1 fruit fly cellular context compared by ENCODE assay signal in the genomic region with DNA sequence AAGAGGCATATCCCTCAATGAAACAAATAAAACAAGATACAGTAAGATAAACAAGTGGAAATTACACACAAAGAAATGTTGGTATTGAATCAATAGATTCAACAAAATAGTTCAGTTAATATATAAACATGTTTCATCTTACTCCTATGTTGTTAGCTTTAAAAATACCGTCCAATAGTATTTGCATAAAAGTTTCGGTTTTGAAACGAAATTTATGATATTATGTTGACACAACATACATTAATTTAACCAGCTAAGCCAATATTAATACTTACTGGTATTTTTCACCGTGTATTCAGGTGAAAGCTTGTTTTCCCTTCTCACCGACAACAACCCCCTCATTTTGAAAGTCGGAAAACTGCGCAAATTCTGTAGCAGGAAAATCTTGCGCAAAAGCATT.
TF ChIP-seq lines count a peak whose summit lies in the region.

No protein-coding gene starts in this region.

TF ChIP-seq in whole organism, embryonic, 481 proteins besides CTCF, POLR2A, EP300 and RAD21 (continued from another document and continues in another):
- TF ChIP-seq CG4424 (GFP tag; optimal IDR thresholded peaks at IDR 0.05; lab: Kevin White, UChicago), result peak; percentile 57
- TF ChIP-seq CG11247 (GFP tag; IDR thresholded peaks at IDR 0.05; lab: Robert Waterston, UW), result no peak
- peak; percentile 46 for TF ChIP-seq Nf-YB (GFP tag; optimal IDR thresholded peaks at IDR 0.05; lab: Kevin White, UChicago)
- no peak for TF ChIP-seq HmgD (GFP tag; optimal IDR thresholded peaks at IDR 0.05; lab: Kevin White, UChicago)
- no peak for TF ChIP-seq CG6654 (GFP tag; optimal IDR thresholded peaks at IDR 0.05; lab: Kevin White, UChicago)
- TF ChIP-seq HLH4C (GFP tag; IDR thresholded peaks at IDR 0.05; lab: Robert Waterston, UW; ENCODE audit: partially characterized antibody), result no peak
- peak; percentile 41 for TF ChIP-seq mam (GFP tag; optimal IDR thresholded peaks at IDR 0.05; lab: Kevin White, UChicago)
- no peak for TF ChIP-seq gcm2 (GFP tag; optimal IDR thresholded peaks at IDR 0.05; lab: Kevin White, UChicago)
- peak; percentile 27 for TF ChIP-seq pnt (GFP tag; optimal IDR thresholded peaks at IDR 0.05; lab: Kevin White, UChicago)
- TF ChIP-seq CG42726 (GFP tag; IDR thresholded peaks at IDR 0.05; lab: Robert Waterston, UW; ENCODE audit: partially characterized antibody), result no peak
- peak; percentile 75 for TF ChIP-seq CG1603 (tag; optimal IDR thresholded peaks at IDR 0.05; lab: Kevin White, UChicago)
- peak; percentile 29 for TF ChIP-seq shn (GFP tag; optimal IDR thresholded peaks at IDR 0.05; lab: Kevin White, UChicago)
- peak; percentile 63 for TF ChIP-seq CG10979 (tag; optimal IDR thresholded peaks at IDR 0.05; lab: Kevin White, UChicago)
- no peak for TF ChIP-seq Hmx (GFP tag; optimal IDR thresholded peaks at IDR 0.05; lab: Kevin White, UChicago)
- no peak for TF ChIP-seq CG4404 (GFP tag; IDR thresholded peaks at IDR 0.05; lab: Robert Waterston, UW)
- peak; percentile 58 for TF ChIP-seq HmgZ (tag; optimal IDR thresholded peaks at IDR 0.05; lab: Kevin White, UChicago)
- TF ChIP-seq seq (GFP tag; IDR thresholded peaks at IDR 0.05; lab: Robert Waterston, UW), result peak; percentile 58; the same call in 1 of the 2 replicates
- no peak for TF ChIP-seq cad (GFP tag; optimal IDR thresholded peaks at IDR 0.05; lab: Kevin White, UChicago)
- peak; percentile 26; the same call in 1 of the 2 replicates for TF ChIP-seq ssp (GFP tag; IDR thresholded peaks at IDR 0.05; lab: Robert Waterston, UW)
- TF ChIP-seq Meics (GFP tag; optimal IDR thresholded peaks at IDR 0.05; lab: Kevin White, UChicago), result peak; percentile 57
- no peak for TF ChIP-seq usp (GFP tag; optimal IDR thresholded peaks at IDR 0.05; lab: Kevin White, UChicago)
- TF ChIP-seq Dip3 (GFP tag; optimal IDR thresholded peaks at IDR 0.05; lab: Kevin White, UChicago), result no peak
- TF ChIP-seq maf-S (GFP tag; optimal IDR thresholded peaks at IDR 0.05; lab: Kevin White, UChicago), result peak; percentile 33
- TF ChIP-seq CG31365 (tag; optimal IDR thresholded peaks at IDR 0.05; lab: Kevin White, UChicago), result peak; percentile 57
- no peak for TF ChIP-seq Hr39 (optimal IDR thresholded peaks at IDR 0.05; lab: Kevin White, UChicago)
- no peak for TF ChIP-seq CG15479 (GFP tag; optimal IDR thresholded peaks at IDR 0.05; lab: Kevin White, UChicago)
- peak; percentile 63 for TF ChIP-seq CG34376 (GFP tag; optimal IDR thresholded peaks at IDR 0.05; lab: Kevin White, UChicago)
- TF ChIP-seq Fer2 (tag; optimal IDR thresholded peaks at IDR 0.05; lab: Kevin White, UChicago), result peak; percentile 53
- no peak for TF ChIP-seq mirr (GFP tag; optimal IDR thresholded peaks at IDR 0.05; lab: Kevin White, UChicago)
- peak; percentile 60 for TF ChIP-seq scrt (GFP tag; optimal IDR thresholded peaks at IDR 0.05; lab: Kevin White, UChicago)
- TF ChIP-seq Six4 (GFP tag; optimal IDR thresholded peaks at IDR 0.05; lab: Kevin White, UChicago), result peak; percentile 28
- TF ChIP-seq CG18599 (GFP tag; optimal IDR thresholded peaks at IDR 0.05; lab: Kevin White, UChicago), result peak; percentile 79
- 0 out of 2 replicates have a peak, but pooled peaks have one; percentile 10 for TF ChIP-seq danr (GFP tag; IDR thresholded peaks at IDR 0.05; lab: Robert Waterston, UW)
- no peak for TF ChIP-seq CG16813 (GFP tag; IDR thresholded peaks at IDR 0.05; lab: Robert Waterston, UW; ENCODE audit: partially characterized antibody)
- TF ChIP-seq sima (GFP tag; optimal IDR thresholded peaks at IDR 0.05; lab: Kevin White, UChicago), result no peak
- TF ChIP-seq CG1792 (GFP tag; optimal IDR thresholded peaks at IDR 0.05; lab: Kevin White, UChicago), result no peak
- peak; percentile 57 for TF ChIP-seq Camta (GFP tag; optimal IDR thresholded peaks at IDR 0.05; lab: Kevin White, UChicago)
- peak; percentile 23; the same call in 1 of the 2 replicates for TF ChIP-seq CG31224 (GFP tag; IDR thresholded peaks at IDR 0.05; lab: Robert Waterston, UW)
- no peak for TF ChIP-seq D (optimal IDR thresholded peaks at IDR 0.05; lab: Kevin White, UChicago)
- TF ChIP-seq D (GFP tag; optimal IDR thresholded peaks at IDR 0.05; lab: Kevin White, UChicago), result peak; percentile 58
- TF ChIP-seq Fer1 (GFP tag; optimal IDR thresholded peaks at IDR 0.05; lab: Kevin White, UChicago), result peak; percentile 76
- no peak for TF ChIP-seq prd (optimal IDR thresholded peaks at IDR 0.05; lab: Kevin White, UChicago)
- TF ChIP-seq prd (GFP tag; IDR thresholded peaks at IDR 0.05; lab: Robert Waterston, UW), result peak; percentile 49; the same call in 2 of the 3 replicates
- TF ChIP-seq hth (optimal IDR thresholded peaks at IDR 0.05; lab: Kevin White, UChicago), result no peak
- TF ChIP-seq CG2202 (tag; optimal IDR thresholded peaks at IDR 0.05; lab: Kevin White, UChicago), result peak; percentile 10
- peak; percentile 23 for TF ChIP-seq cato (GFP tag; optimal IDR thresholded peaks at IDR 0.05; lab: Kevin White, UChicago; ENCODE audit: borderline replicate concordance)
- TF ChIP-seq Taf1 (GFP tag; IDR thresholded peaks at IDR 0.05; lab: Robert Waterston, UW), result 0 out of 2 replicates have a peak, but pooled peaks have one; percentile 13
- TF ChIP-seq Atf3 (GFP tag; optimal IDR thresholded peaks at IDR 0.05; lab: Kevin White, UChicago), result no peak
- TF ChIP-seq grn (GFP tag; optimal IDR thresholded peaks at IDR 0.05; lab: Kevin White, UChicago), result peak; percentile 47
- no peak for TF ChIP-seq chn (GFP tag; optimal IDR thresholded peaks at IDR 0.05; lab: Kevin White, UChicago)
- no peak for TF ChIP-seq Neu2 (GFP tag; optimal IDR thresholded peaks at IDR 0.05; lab: Kevin White, UChicago; ENCODE audit: borderline replicate concordance)
- TF ChIP-seq esg (GFP tag; conservative IDR thresholded peaks at IDR 0.05; lab: Robert Waterston, UW), result peak; percentile 40; the same call in 1 of the 2 replicates
- TF ChIP-seq Hr78 (GFP tag; optimal IDR thresholded peaks at IDR 0.05; lab: Kevin White, UChicago), result peak in 1 of 2 experiments; percentile 19
- TF ChIP-seq CG12155 (GFP tag; optimal IDR thresholded peaks at IDR 0.05; lab: Kevin White, UChicago), result peak; percentile 45
- TF ChIP-seq CG33213 (GFP tag; optimal IDR thresholded peaks at IDR 0.05; lab: Kevin White, UChicago), result no peak
- peak; percentile 35 for TF ChIP-seq Spps (tag; optimal IDR thresholded peaks at IDR 0.05; lab: Kevin White, UChicago)
- TF ChIP-seq CG2129 (GFP tag; IDR thresholded peaks at IDR 0.05; lab: Robert Waterston, UW; ENCODE audit: partially characterized antibody), result no peak
- TF ChIP-seq CG8765 (GFP tag; IDR thresholded peaks at IDR 0.05; lab: Robert Waterston, UW), result no peak
- TF ChIP-seq CG12769 (tag; optimal IDR thresholded peaks at IDR 0.05; lab: Kevin White, UChicago), result peak; percentile 76
- TF ChIP-seq TFAM (GFP tag; optimal IDR thresholded peaks at IDR 0.05; lab: Kevin White, UChicago), result no peak
- TF ChIP-seq ems (GFP tag; optimal IDR thresholded peaks at IDR 0.05; lab: Kevin White, UChicago), result peak; percentile 40
- TF ChIP-seq Kr (GFP tag; optimal IDR thresholded peaks at IDR 0.05; lab: Kevin White, UChicago), result no peak
- no peak for TF ChIP-seq tup (GFP tag; optimal IDR thresholded peaks at IDR 0.05; lab: Kevin White, UChicago)
- TF ChIP-seq Med (GFP tag; lab: Kevin White, UChicago), result peak; percentile 84
- TF ChIP-seq Scr (GFP tag; IDR thresholded peaks at IDR 0.05; lab: Robert Waterston, UW; ENCODE audit: partially characterized antibody), result no peak
- no peak for TF ChIP-seq sr (GFP tag; IDR thresholded peaks at IDR 0.05; lab: Robert Waterston, UW)
- TF ChIP-seq gsb-n (tag; optimal IDR thresholded peaks at IDR 0.05; lab: Kevin White, UChicago), result peak; percentile 59
- TF ChIP-seq Atf-2 (GFP tag; optimal IDR thresholded peaks at IDR 0.05; lab: Kevin White, UChicago), result peak; percentile 42
- TF ChIP-seq gro (GFP tag; optimal IDR thresholded peaks at IDR 0.05; lab: Kevin White, UChicago), result peak; percentile 46
- TF ChIP-seq Elba2 (GFP tag; optimal IDR thresholded peaks at IDR 0.05; lab: Kevin White, UChicago), result no peak
- peak; percentile 62 for TF ChIP-seq fd96Cb (tag; optimal IDR thresholded peaks at IDR 0.05; lab: Kevin White, UChicago)
- TF ChIP-seq CG4730 (GFP tag; IDR thresholded peaks at IDR 0.05; lab: Robert Waterston, UW), result no peak
- TF ChIP-seq CG2678 (tag; optimal IDR thresholded peaks at IDR 0.05; lab: Kevin White, UChicago), result peak; percentile 83
- TF ChIP-seq ind (GFP tag; optimal IDR thresholded peaks at IDR 0.05; lab: Kevin White, UChicago), result peak; percentile 49
- TF ChIP-seq Hand (GFP tag; optimal IDR thresholded peaks at IDR 0.05; lab: Kevin White, UChicago), result peak; percentile 39
- TF ChIP-seq CG12744 (GFP tag; optimal IDR thresholded peaks at IDR 0.05; lab: Kevin White, UChicago), result peak; percentile 26
- TF ChIP-seq CG6254 (GFP tag; optimal IDR thresholded peaks at IDR 0.05; lab: Kevin White, UChicago), result peak; percentile 33
- peak; percentile 39 for TF ChIP-seq Jarid2 (GFP tag; optimal IDR thresholded peaks at IDR 0.05; lab: Kevin White, UChicago)
- no peak for TF ChIP-seq ham (GFP tag; IDR thresholded peaks at IDR 0.05; lab: Robert Waterston, UW)
- TF ChIP-seq h (optimal IDR thresholded peaks at IDR 0.05; lab: Kevin White, UChicago), result no peak
- TF ChIP-seq Oaz (GFP tag; IDR thresholded peaks at IDR 0.05; lab: Robert Waterston, UW), result 0 out of 2 replicates have a peak, but pooled peaks have one; percentile 14
- TF ChIP-seq Adf1 (GFP tag; IDR thresholded peaks at IDR 0.05; lab: Robert Waterston, UW), result no peak
- peak; percentile 13 for TF ChIP-seq CG10654 (GFP tag; optimal IDR thresholded peaks at IDR 0.05; lab: Kevin White, UChicago)
- peak; percentile 3 for TF ChIP-seq Hey (tag; optimal IDR thresholded peaks at IDR 0.05; lab: Kevin White, UChicago)
- peak; percentile 6 for TF ChIP-seq CG14965 (GFP tag; optimal IDR thresholded peaks at IDR 0.05; lab: Kevin White, UChicago; ENCODE audit: borderline replicate concordance)
- peak; percentile 67 for TF ChIP-seq CG6765 (GFP tag; optimal IDR thresholded peaks at IDR 0.05; lab: Kevin White, UChicago)
- TF ChIP-seq cas (GFP tag; IDR thresholded peaks at IDR 0.05; lab: Robert Waterston, UW), result peak; percentile 24; the same call in 1 of the 2 replicates
- TF ChIP-seq CG3995 (GFP tag; optimal IDR thresholded peaks at IDR 0.05; lab: Kevin White, UChicago), result no peak
- no peak for TF ChIP-seq CkIIα-i1 (GFP tag; IDR thresholded peaks at IDR 0.05; lab: Robert Waterston, UW)
- TF ChIP-seq CG32532 (GFP tag; IDR thresholded peaks at IDR 0.05; lab: Robert Waterston, UW), result peak; percentile 55; the same call in 1 of the 2 replicates
- TF ChIP-seq tll (GFP tag; optimal IDR thresholded peaks at IDR 0.05; lab: Kevin White, UChicago), result no peak
- peak; percentile 62 for TF ChIP-seq nerfin-1 (tag; optimal IDR thresholded peaks at IDR 0.05; lab: Kevin White, UChicago)
- TF ChIP-seq pros (GFP tag; optimal IDR thresholded peaks at IDR 0.05; lab: Kevin White, UChicago), result no peak
- TF ChIP-seq CG11093 (GFP tag; IDR thresholded peaks at IDR 0.05; lab: Robert Waterston, UW), result 0 out of 3 replicates have a peak, but pooled peaks have one; percentile 35
- no peak for TF ChIP-seq tna (GFP tag; IDR thresholded peaks at IDR 0.05; lab: Robert Waterston, UW; ENCODE audit: partially characterized antibody)
- peak; percentile 63 for TF ChIP-seq slbo (GFP tag; IDR thresholded peaks at IDR 0.05; lab: Robert Waterston, UW)
- TF ChIP-seq Asciz (GFP tag; optimal IDR thresholded peaks at IDR 0.05; lab: Kevin White, UChicago), result peak; percentile 55
- TF ChIP-seq CG3847 (GFP tag; IDR thresholded peaks at IDR 0.05; lab: Robert Waterston, UW), result peak; percentile 38; the same call in 1 of the 2 replicates
- TF ChIP-seq B-H2 (GFP tag; optimal IDR thresholded peaks at IDR 0.05; lab: Kevin White, UChicago), result peak; percentile 56
- TF ChIP-seq CG8478 (optimal IDR thresholded peaks at IDR 0.05; lab: Kevin White, UChicago), result no peak
- TF ChIP-seq CG4617 (GFP tag; optimal IDR thresholded peaks at IDR 0.05; lab: Kevin White, UChicago; ENCODE audit: borderline replicate concordance), result peak; percentile 21
- 0 out of 3 replicates have a peak, but pooled peaks have one; percentile 27 for TF ChIP-seq croc (GFP tag; conservative IDR thresholded peaks at IDR 0.05; lab: Robert Waterston, UW)
- TF ChIP-seq chm (GFP tag; IDR thresholded peaks at IDR 0.05; lab: Robert Waterston, UW), result no peak
- peak; percentile 23 for TF ChIP-seq trem (tag; optimal IDR thresholded peaks at IDR 0.05; lab: Kevin White, UChicago)
- TF ChIP-seq crc (GFP tag; optimal IDR thresholded peaks at IDR 0.05; lab: Kevin White, UChicago), result peak; percentile 36
- peak; percentile 73; the same call in 2 of the 3 replicates for TF ChIP-seq CG17361 (GFP tag; IDR thresholded peaks at IDR 0.05; lab: Robert Waterston, UW)
- TF ChIP-seq CG1832 (GFP tag; optimal IDR thresholded peaks at IDR 0.05; lab: Kevin White, UChicago), result no peak
- peak; percentile 42 for TF ChIP-seq gcm (GFP tag; optimal IDR thresholded peaks at IDR 0.05; lab: Kevin White, UChicago)
- no peak for TF ChIP-seq ftz-f1 (GFP tag; optimal IDR thresholded peaks at IDR 0.05; lab: Kevin White, UChicago)
- peak; percentile 8 for TF ChIP-seq zfh2 (GFP tag; optimal IDR thresholded peaks at IDR 0.05; lab: Kevin White, UChicago)
- peak; percentile 45; the same call in 1 of the 2 replicates for TF ChIP-seq CG14441 (GFP tag; IDR thresholded peaks at IDR 0.05; lab: Robert Waterston, UW)
- TF ChIP-seq chinmo (GFP tag; IDR thresholded peaks at IDR 0.05; lab: Robert Waterston, UW; ENCODE audit: partially characterized antibody), result no peak
- peak; percentile 60 for TF ChIP-seq CG8388 (GFP tag; optimal IDR thresholded peaks at IDR 0.05; lab: Kevin White, UChicago)
- peak; percentile 72 for TF ChIP-seq CG15601 (tag; optimal IDR thresholded peaks at IDR 0.05; lab: Kevin White, UChicago)
- peak; percentile 56 for TF ChIP-seq fd3F (GFP tag; optimal IDR thresholded peaks at IDR 0.05; lab: Kevin White, UChicago)
- no peak for TF ChIP-seq sc (optimal IDR thresholded peaks at IDR 0.05; lab: Kevin White, UChicago)
- TF ChIP-seq sc (GFP tag; optimal IDR thresholded peaks at IDR 0.05; lab: Kevin White, UChicago), result peak; percentile 15
- no peak for TF ChIP-seq Sin3A (optimal IDR thresholded peaks at IDR 0.05; lab: Kevin White, UChicago)
- TF ChIP-seq Max (GFP tag; optimal IDR thresholded peaks at IDR 0.05; lab: Kevin White, UChicago), result peak; percentile 17
- TF ChIP-seq Pdp1 (GFP tag; optimal IDR thresholded peaks at IDR 0.05; lab: Kevin White, UChicago), result peak; percentile 41 to 65
- TF ChIP-seq CG18764 (GFP tag; optimal IDR thresholded peaks at IDR 0.05; lab: Kevin White, UChicago), result peak; percentile 34
- TF ChIP-seq pb (GFP tag; optimal IDR thresholded peaks at IDR 0.05; lab: Kevin White, UChicago), result peak; percentile 41
- TF ChIP-seq pan (optimal IDR thresholded peaks at IDR 0.05; lab: Kevin White, UChicago), result no peak
- peak in 1 of 2 experiments; percentile 27 for TF ChIP-seq pan (GFP tag; optimal IDR thresholded peaks at IDR 0.05 in 1 of 2, IDR thresholded peaks at IDR 0.05 in 1 of 2)
